Worm (Caenorhabditis elegans): Measurements from ENCODE around the gene F17C11.6.

ce11 chrV:10991789-10992188 lies 36.9 kb downstream of the F17C11.6 start, which contains the start of gene frpr-9:
- TF ChIP-seq flt-1 (GFP tag; IDR thresholded peaks at IDR 0.05) (no peak), ama-1 (optimal IDR thresholded peaks at IDR 0.05) (no peak), tra-4 (tag; optimal IDR thresholded peaks at IDR 0.05) (no peak), tbx-37 (GFP tag; conservative IDR thresholded peaks at IDR 0.05) (no peak), ceh-13 (GFP tag; optimal IDR thresholded peaks at IDR 0.05) (no peak), hnd-1 (tag; optimal IDR thresholded peaks at IDR 0.05) (no peak)

Measured in whole organism, early embryonic.